Worm (Caenorhabditis elegans): ENCODE measurements around the gene F59A2.5.

The F59A2.5 gene

ce11 chrIII:3381866-3382265 lies 22.8 kb upstream of the F59A2.5 start:
- TF ChIP-seq D2030.7 (GFP tag; IDR thresholded peaks at IDR 0.05) (no peak), F33H1.4 (GFP tag; IDR thresholded peaks at IDR 0.05) (no peak), K11D2.4 (GFP tag; IDR thresholded peaks at IDR 0.05) (no peak), bed-1 (GFP tag; IDR thresholded peaks at IDR 0.05) (0 out of 2 replicates have a peak, but pooled peaks have one; percentile 44), sptf-2 (GFP tag; optimal IDR thresholded peaks at IDR 0.05) (no peak), sea-2 (GFP tag; IDR thresholded peaks at IDR 0.05) (no peak), F22D6.2 (tag; optimal IDR thresholded peaks at IDR 0.05) (no peak), ztf-28 (GFP tag; IDR thresholded peaks at IDR 0.05) (no peak)

ce11 chrIII:3382465-3382864 lies 22.2 kb upstream of the F59A2.5 start:
- TF ChIP-seq ceh-91 (GFP tag; IDR thresholded peaks at IDR 0.05) (no peak), K12H6.12 (tag; optimal IDR thresholded peaks at IDR 0.05) (no peak), lin-40 (tag; optimal IDR thresholded peaks at IDR 0.05) (no peak), nfya-1 (tag; optimal IDR thresholded peaks at IDR 0.05; ENCODE audit: borderline replicate concordance, insufficient read depth) (no peak), rec-8 (tag; optimal IDR thresholded peaks at IDR 0.05) (no peak), nhr-27 (tag; optimal IDR thresholded peaks at IDR 0.05) (no peak), madf-6 (GFP tag; IDR thresholded peaks at IDR 0.05) (no peak), F37B4.10 (GFP tag; IDR thresholded peaks at IDR 0.05) (no peak), lir-1 (GFP tag; conservative IDR thresholded peaks at IDR 0.05) (no peak), chd-7 (tag; optimal IDR thresholded peaks at IDR 0.05) (no peak), B0261.1 (tag; optimal IDR thresholded peaks at IDR 0.05) (no peak), dpl-1 (GFP tag; optimal IDR thresholded peaks at IDR 0.05) (no peak), him-1 (tag; optimal IDR thresholded peaks at IDR 0.05) (no peak)

ce11 chrIII:3389426-3390020 lies 15.1 kb upstream of the F59A2.5 start, which contains the start of the genes elmd-1 and hecw-1:
Gene elmd-1 (plus strand): TSS chrIII:3389919.
Gene hecw-1 (minus strand): TSS chrIII:3389970.
- peak; percentile 8 for TF ChIP-seq tlf-1 (GFP tag; optimal IDR thresholded peaks at IDR 0.05)
- peak; percentile 29 for TF ChIP-seq athp-1 (tag; optimal IDR thresholded peaks at IDR 0.05)
- peak; percentile 19 to 55 for TF ChIP-seq let-607 (tag; optimal IDR thresholded peaks at IDR 0.05)
- TF ChIP-seq xnd-1 (tag; optimal IDR thresholded peaks at IDR 0.05) = peak; percentile 36
- TF ChIP-seq mcd-1 (GFP tag; IDR thresholded peaks at IDR 0.05) = peak; percentile 74
- TF ChIP-seq zfh-2 (GFP tag; conservative IDR thresholded peaks at IDR 0.05) = 0 out of 2 replicates have a peak, but pooled peaks have one; percentile 36
- no peak for TF ChIP-seq unc-62 (GFP tag; optimal IDR thresholded peaks at IDR 0.05)
- no peak for TF ChIP-seq C17E4.6 (GFP tag; IDR thresholded peaks at IDR 0.05)
- no peak for TF ChIP-seq snpc-4 (GFP tag; optimal IDR thresholded peaks at IDR 0.05)
- TF ChIP-seq snpc-4 (tag; optimal IDR thresholded peaks at IDR 0.05) = peak in 3 of 4 experiments; percentile 28 to 59 (median 29)
- 0 out of 2 replicates have a peak, but pooled peaks have one; percentile 35 for TF ChIP-seq hsf-1 (GFP tag; IDR thresholded peaks at IDR 0.05)
- TF ChIP-seq rcor-1 (GFP tag; IDR thresholded peaks at IDR 0.05) = peak; percentile 60; the same call in 1 of the 2 replicates
- TF ChIP-seq lin-54 (GFP tag; optimal IDR thresholded peaks at IDR 0.05) = peak; percentile 63
- no peak for TF ChIP-seq nhr-27 (tag; optimal IDR thresholded peaks at IDR 0.05)
- no peak for TF ChIP-seq F22D6.2 (tag; optimal IDR thresholded peaks at IDR 0.05)
- TF ChIP-seq chd-7 (tag; optimal IDR thresholded peaks at IDR 0.05) = peak; percentile 51
- TF ChIP-seq aptf-3 (GFP tag; IDR thresholded peaks at IDR 0.05) = no peak
- TF ChIP-seq hrde-1 (tag; optimal IDR thresholded peaks at IDR 0.05; ENCODE audit: borderline replicate concordance) = peak; percentile 17
- TF ChIP-seq aptf-2 (GFP tag; conservative IDR thresholded peaks at IDR 0.05) = 0 out of 2 replicates have a peak, but pooled peaks have one; percentile 54
- TF ChIP-seq him-1 (tag; optimal IDR thresholded peaks at IDR 0.05) = peak; percentile 38
- peak; percentile 45; the same call in 1 of the 2 replicates for TF ChIP-seq B0019.2 (GFP tag; conservative IDR thresholded peaks at IDR 0.05)
- TF ChIP-seq madf-6 (GFP tag; IDR thresholded peaks at IDR 0.05) = peak; percentile 85
- no peak for TF ChIP-seq hlh-26 (GFP tag; conservative IDR thresholded peaks at IDR 0.05)
- TF ChIP-seq madf-10 (tag; optimal IDR thresholded peaks at IDR 0.05) = peak; percentile 54
- no peak for TF ChIP-seq egrh-3 (GFP tag; IDR thresholded peaks at IDR 0.05)
- TF ChIP-seq pha-4 (tag; optimal IDR thresholded peaks at IDR 0.05) = no peak
- TF ChIP-seq Y53F4B.3 (GFP tag; IDR thresholded peaks at IDR 0.05) = no peak
- TF ChIP-seq sptf-2 (GFP tag; optimal IDR thresholded peaks at IDR 0.05) = peak; percentile 7
- 0 out of 2 replicates have a peak, but pooled peaks have one; percentile 20 for TF ChIP-seq Y53G8AR.9 (GFP tag; conservative IDR thresholded peaks at IDR 0.05)
- TF ChIP-seq bed-1 (GFP tag; IDR thresholded peaks at IDR 0.05) = no peak

Measured in whole organism, young adult.